Worm (Caenorhabditis elegans) whole organism, mixed stage, embryonic: ENCODE measurements around the gene del-7.
A peak's percentile ranks its signal among the peaks of the same experiment; 100 is the strongest.

Source experiments
- elt-1 ChIP-seq: sonication (generic microtip); optimal IDR thresholded peaks from 2 replicates; lab custom pipeline; 2017; ENCODE audit warnings: missing genetic modification characterization, mild to moderate bottlenecking, missing compliant biosample characterization, antibody characterized with exemption, moderate library complexity, borderline replicate concordance; ENCODE audit not compliant: insufficient read depth
- hlh-1 ChIP-seq: fragments of 150-350 bp; optimal IDR thresholded peaks from 2 replicates; lab custom pipeline; 2014; ENCODE audit warnings: missing biosample characterization, missing genetic modification reagents, missing genetic modification characterization
- nhr-12 ChIP-seq: fragments of 150-350 bp; optimal IDR thresholded peaks from 2 replicates; lab custom pipeline; 2014; ENCODE audit warnings: missing biosample characterization, missing genetic modification characterization
- snpc-4 ChIP-seq: fragments of 150-350 bp; optimal IDR thresholded peaks from 2 replicates; lab custom pipeline; 2014; ENCODE audit warnings: missing biosample characterization, missing genetic modification characterization
- tbx-8 ChIP-seq: fragments of 200-800 bp; sonication (Bioruptor generic); optimal IDR thresholded peaks from 2 replicates; lab custom pipeline; 2018; ENCODE audit warnings: mild to moderate bottlenecking, missing genetic modification characterization, moderate library complexity, missing compliant biosample characterization

del-7 gene

DNA sequence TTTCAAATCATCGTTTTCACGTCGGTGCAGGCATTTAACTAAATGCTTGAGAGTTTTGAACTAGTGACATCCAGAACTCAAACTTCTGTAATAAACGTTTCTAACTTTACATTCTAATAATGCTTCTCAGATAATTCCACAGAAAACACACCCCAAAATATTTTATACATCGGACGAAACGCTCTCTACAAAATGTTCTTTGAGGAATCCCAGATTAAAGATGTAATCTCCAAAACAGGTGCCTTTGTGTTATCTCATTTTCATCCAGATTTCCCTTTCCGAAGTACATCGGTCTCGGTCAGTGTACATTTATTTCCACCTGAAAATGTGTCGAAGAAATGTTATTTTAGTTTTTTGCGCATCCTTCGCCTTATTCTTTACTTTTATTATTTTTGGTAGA, 44.5 kb downstream of the del-7 start, which contains the start of gene C33H5.2:
C33H5.2 (plus strand) TSS at position 301 of the 400 bp plus-strand sequence.
- no peak for TF ChIP-seq snpc-4 (tag; lab: Kevin White, UChicago)
- peak; percentile 64 for TF ChIP-seq elt-1 (tag; lab: Kevin White, UChicago)
- no peak for TF ChIP-seq hlh-1 (tag; lab: Kevin White, UChicago)

DNA sequence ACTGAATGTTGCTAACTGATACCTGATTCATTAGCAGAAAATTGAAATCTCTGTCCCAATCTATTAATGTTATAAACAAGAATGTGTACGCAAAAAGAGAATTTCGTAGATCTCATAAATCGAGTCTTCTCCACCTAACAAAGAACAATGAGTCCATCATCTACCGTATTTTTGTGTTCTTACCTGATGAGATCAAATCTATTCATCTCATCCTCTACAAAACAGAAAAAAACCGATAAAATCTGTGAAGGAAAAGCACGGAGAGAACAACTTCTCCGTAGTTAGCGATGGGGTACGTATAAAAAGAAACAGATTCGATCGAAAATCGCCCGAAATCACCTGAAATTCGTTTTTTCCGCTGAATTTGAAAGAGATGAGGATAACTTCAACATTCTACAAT, 48.4 kb downstream of the del-7 start, which contains the start of gene C33H5.1:
C33H5.1 (plus strand) TSS at position 330 of the 400 bp plus-strand sequence.
- no peak for TF ChIP-seq tbx-8 (GFP tag; lab: Kevin White, UChicago)
- TF ChIP-seq hlh-1 (tag; lab: Kevin White, UChicago), result no peak
- no peak for TF ChIP-seq nhr-12 (tag; lab: Kevin White, UChicago)
- TF ChIP-seq elt-1 (tag; lab: Kevin White, UChicago), result peak; percentile 88
- TF ChIP-seq, all 35 proteins: peak for 1
